Worm (Caenorhabditis elegans): ENCODE measurements around the gene szy-20.
A peak's percentile ranks its signal among the peaks of the same experiment; 100 is the strongest.

szy-20 gene

DNA sequence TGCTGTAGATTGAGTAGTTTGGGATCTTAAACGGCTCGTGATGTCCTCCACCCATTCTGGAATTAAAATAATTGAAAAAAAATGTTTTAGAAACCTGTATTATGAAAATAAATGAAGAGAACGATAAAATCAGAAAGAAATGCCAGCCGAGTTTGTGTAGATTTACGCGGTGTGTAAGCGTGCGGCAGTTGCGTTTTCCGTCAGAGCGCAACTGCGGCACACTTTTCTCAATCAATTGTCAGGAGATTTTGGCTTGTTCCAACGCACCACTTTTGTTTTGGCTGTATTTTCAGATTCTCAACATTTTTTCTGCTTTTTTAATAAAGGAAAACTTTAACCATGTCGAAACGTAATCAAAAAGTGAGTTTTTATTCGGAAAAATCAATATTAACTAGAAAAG is 4.3 kb downstream of the szy-20 start, which contains the start of the genes ndub-3 and C18E9.2:
TSS of gene ndub-3 (minus strand) at position 56 of the 400 bp plus-strand sequence.
TSS of gene C18E9.2 (plus strand) at position 172 of the 400 bp plus-strand sequence.
- no peak for TF ChIP-seq ceh-16 (tag; optimal IDR thresholded peaks at IDR 0.05)
- TF ChIP-seq ztf-4 (tag; optimal IDR thresholded peaks at IDR 0.05) = no peak
- TF ChIP-seq nhr-12 (tag; optimal IDR thresholded peaks at IDR 0.05) = no peak
- peak; percentile 37 for TF ChIP-seq hmg-11 (tag; optimal IDR thresholded peaks at IDR 0.05)
- peak; percentile 62 for TF ChIP-seq lin-15B (tag; optimal IDR thresholded peaks at IDR 0.05)
- peak; percentile 25 for TF ChIP-seq pqm-1 (tag; optimal IDR thresholded peaks at IDR 0.05)
- no peak for TF ChIP-seq egl-5 (tag; optimal IDR thresholded peaks at IDR 0.05)
- no peak for TF ChIP-seq fkh-10 (GFP tag; optimal IDR thresholded peaks at IDR 0.05)
- no peak for TF ChIP-seq ceh-82 (tag; optimal IDR thresholded peaks at IDR 0.05)
- TF ChIP-seq ceh-28 (tag; optimal IDR thresholded peaks at IDR 0.05) = peak; percentile 51
- peak; percentile 85 for TF ChIP-seq R02D3.7 (tag; optimal IDR thresholded peaks at IDR 0.05)
- peak; percentile 5 for TF ChIP-seq elt-2 (tag; optimal IDR thresholded peaks at IDR 0.05)
- peak; percentile 75 for TF ChIP-seq lin-39 (tag; optimal IDR thresholded peaks at IDR 0.05)
- TF ChIP-seq nfya-1 (tag; optimal IDR thresholded peaks at IDR 0.05; ENCODE audit: insufficient read depth) = peak; percentile 64
- TF ChIP-seq nhr-23 (tag; optimal IDR thresholded peaks at IDR 0.05) = peak; percentile 13
- TF ChIP-seq nhr-25 (tag; optimal IDR thresholded peaks at IDR 0.05) = peak; percentile 44
- no peak for TF ChIP-seq snpc-4 (tag; optimal IDR thresholded peaks at IDR 0.05)

DNA sequence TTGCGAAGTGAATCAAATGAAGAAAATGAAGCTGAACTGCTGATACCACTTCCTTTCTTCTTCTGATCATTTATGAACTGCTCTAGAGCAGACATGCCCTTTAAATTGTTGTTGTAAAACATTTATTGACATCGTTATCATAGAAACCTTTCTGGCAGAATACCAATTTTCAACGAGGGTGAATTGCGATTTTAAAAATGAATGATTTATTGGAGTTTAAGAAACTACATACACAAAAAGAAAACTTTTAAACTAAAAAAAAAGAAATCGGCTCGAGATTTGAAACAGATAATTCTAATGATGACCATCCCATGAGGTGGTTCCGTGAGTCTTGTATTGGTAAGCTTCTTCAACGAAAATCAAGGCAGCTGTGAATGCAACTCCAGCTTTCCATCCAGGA is 5.1 kb downstream of the szy-20 start, which contains the start of gene sftd-3:
TSS of gene sftd-3 (minus strand) at position 101 of the 400 bp plus-strand sequence.
- no peak for TF ChIP-seq elt-2 (tag; optimal IDR thresholded peaks at IDR 0.05)
- TF ChIP-seq R02D3.7 (tag; optimal IDR thresholded peaks at IDR 0.05) = no peak
- TF ChIP-seq unc-62 (GFP tag; optimal IDR thresholded peaks at IDR 0.05) = no peak
- TF ChIP-seq mdl-1 (tag; optimal IDR thresholded peaks at IDR 0.05) = no peak
- no peak for TF ChIP-seq lsy-12 (tag; optimal IDR thresholded peaks at IDR 0.05)
- TF ChIP-seq ztf-11 (tag; optimal IDR thresholded peaks at IDR 0.05) = no peak
- TF ChIP-seq lin-39 (tag; optimal IDR thresholded peaks at IDR 0.05) = no peak
- no peak for TF ChIP-seq jun-1 (tag; optimal IDR thresholded peaks at IDR 0.05)
- no peak for TF ChIP-seq ama-1 (optimal IDR thresholded peaks at IDR 0.05)
- TF ChIP-seq snpc-4 (tag; optimal IDR thresholded peaks at IDR 0.05) = no peak
- TF ChIP-seq eor-1 (tag; optimal IDR thresholded peaks at IDR 0.05) = no peak
- no peak for TF ChIP-seq ceh-9 (tag; optimal IDR thresholded peaks at IDR 0.05)
- no peak for TF ChIP-seq unc-39 (tag; optimal IDR thresholded peaks at IDR 0.05)
- no peak for TF ChIP-seq skn-1 (tag; optimal IDR thresholded peaks at IDR 0.05)
- no peak for TF ChIP-seq nhr-23 (tag; optimal IDR thresholded peaks at IDR 0.05)
- no peak for TF ChIP-seq ceh-28 (tag; optimal IDR thresholded peaks at IDR 0.05)
- no peak for TF ChIP-seq nhr-237 (tag; optimal IDR thresholded peaks at IDR 0.05)
- TF ChIP-seq egl-27 (tag; optimal IDR thresholded peaks at IDR 0.05) = no peak
- TF ChIP-seq ceh-82 (tag; optimal IDR thresholded peaks at IDR 0.05) = no peak
- no peak for TF ChIP-seq ztf-4 (tag; optimal IDR thresholded peaks at IDR 0.05)

DNA sequence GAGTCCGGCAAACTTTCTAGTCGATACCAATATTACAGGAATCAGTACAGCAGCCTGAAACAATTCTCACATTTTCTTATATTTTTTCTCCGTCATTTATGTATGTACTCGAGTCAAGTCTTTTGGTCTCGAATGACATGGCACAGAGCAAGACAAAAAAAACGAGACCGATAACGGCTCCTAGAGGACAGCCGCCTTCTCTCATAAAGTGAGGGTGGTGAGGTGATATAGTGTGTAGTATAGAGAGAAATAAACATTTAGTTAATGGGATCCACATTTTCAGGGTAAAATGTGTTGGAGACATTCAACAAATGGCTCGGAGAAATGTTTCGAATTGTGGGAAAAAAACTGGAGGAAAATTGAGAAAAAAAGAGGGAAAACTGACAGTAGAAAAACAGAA is 6.9 kb downstream of the szy-20 start:
- TF ChIP-seq elt-3 (tag; optimal IDR thresholded peaks at IDR 0.05) (no peak), nfya-1 (tag; optimal IDR thresholded peaks at IDR 0.05; ENCODE audit: insufficient read depth) (peak; percentile 22), lin-39 (tag; optimal IDR thresholded peaks at IDR 0.05) (peak; percentile 42), egl-5 (tag; optimal IDR thresholded peaks at IDR 0.05) (peak; percentile 96)

DNA sequence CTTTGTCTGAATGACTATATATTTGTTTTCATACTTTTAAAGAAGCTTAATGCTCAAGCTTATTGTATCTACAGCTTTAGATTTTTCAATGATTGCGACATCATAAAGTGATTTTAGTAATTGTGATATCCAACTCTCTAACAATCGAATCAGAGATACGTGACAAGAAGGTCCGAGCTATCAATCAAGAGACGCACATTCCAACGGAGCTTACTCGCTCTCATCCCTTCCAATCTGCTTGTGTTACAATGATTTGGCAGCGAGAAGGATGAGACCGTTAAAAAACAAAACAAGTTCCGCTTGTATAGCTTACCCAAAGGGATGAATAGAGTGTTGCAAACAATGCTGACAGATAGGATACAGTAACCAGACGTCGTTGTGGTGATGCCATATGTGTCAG is 7.7 kb downstream of the szy-20 start:
- TF ChIP-seq skn-1 (tag; optimal IDR thresholded peaks at IDR 0.05) (no peak), nhr-67 (tag; optimal IDR thresholded peaks at IDR 0.05) (no peak), lin-39 (tag; optimal IDR thresholded peaks at IDR 0.05) (peak; percentile 74), lin-15B (tag; optimal IDR thresholded peaks at IDR 0.05) (no peak), mml-1 (tag; optimal IDR thresholded peaks at IDR 0.05) (no peak), nfya-1 (tag; optimal IDR thresholded peaks at IDR 0.05; ENCODE audit: insufficient read depth) (no peak), fkh-2 (tag; optimal IDR thresholded peaks at IDR 0.05) (no peak), ceh-9 (tag; optimal IDR thresholded peaks at IDR 0.05) (no peak), pqm-1 (tag; optimal IDR thresholded peaks at IDR 0.05) (no peak)

DNA sequence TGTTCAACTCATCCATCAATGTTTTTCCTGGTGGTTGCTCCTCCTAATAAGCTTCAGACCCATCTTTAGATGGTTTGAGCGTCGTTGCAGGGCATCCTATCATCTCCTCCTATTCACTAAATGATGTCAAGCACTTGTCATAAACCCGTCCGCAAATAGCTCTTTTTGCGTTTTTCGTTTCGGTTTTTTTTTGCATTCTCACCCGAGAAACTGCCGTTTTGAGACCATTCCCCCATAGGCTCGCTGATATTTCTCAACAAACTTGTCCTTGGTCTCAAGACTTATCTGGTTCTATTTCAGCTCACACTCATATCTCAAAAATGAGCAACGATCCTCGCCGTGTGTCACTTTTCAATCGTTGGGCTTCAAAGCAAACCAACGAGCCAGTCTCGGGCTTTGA is 8.7 kb downstream of the szy-20 start, which contains the start of gene cal-2:
TSS of gene cal-2 (plus strand) at position 301 of the 400 bp plus-strand sequence.
- TF ChIP-seq nfya-1 (tag; optimal IDR thresholded peaks at IDR 0.05; ENCODE audit: insufficient read depth) = no peak
- no peak for TF ChIP-seq elt-1 (tag; optimal IDR thresholded peaks at IDR 0.05)
- no peak for TF ChIP-seq nhr-67 (tag; optimal IDR thresholded peaks at IDR 0.05)
- no peak for TF ChIP-seq ceh-82 (tag; optimal IDR thresholded peaks at IDR 0.05)
- no peak for TF ChIP-seq nhr-28 (tag; optimal IDR thresholded peaks at IDR 0.05)
- TF ChIP-seq ztf-4 (tag; optimal IDR thresholded peaks at IDR 0.05) = no peak
- no peak for TF ChIP-seq nhr-76 (tag; optimal IDR thresholded peaks at IDR 0.05)
- TF ChIP-seq fkh-2 (tag; optimal IDR thresholded peaks at IDR 0.05) = no peak
- no peak for TF ChIP-seq nhr-23 (tag; optimal IDR thresholded peaks at IDR 0.05)
